Worm (Caenorhabditis elegans) whole organism, L3 larva: ENCODE data around the gene R11D1.13.

Experiments
- egl-27 ChIP-seq: sonication (generic microtip); optimal IDR thresholded peaks from 4 replicates; lab custom pipeline; 2017; ENCODE audit warnings: missing biosample characterization, missing genetic modification reagents, missing genetic modification characterization
- lin-15B ChIP-seq: fragments of 150-350 bp; optimal IDR thresholded peaks from 2 replicates; lab custom pipeline; 2014; ENCODE audit warnings: missing biosample characterization, missing genetic modification characterization
- mdl-1 ChIP-seq: fragments of 150-350 bp; optimal IDR thresholded peaks from 2 replicates; lab custom pipeline; 2014; ENCODE audit warnings: missing biosample characterization, missing genetic modification characterization
- mml-1 ChIP-seq: fragments of 150-350 bp; sonication (generic microtip); optimal IDR thresholded peaks from 3 replicates; lab custom pipeline; 2014; ENCODE audit warnings: missing biosample characterization, missing genetic modification characterization
- nhr-77 ChIP-seq: fragments of 150-350 bp; optimal IDR thresholded peaks from 2 replicates; lab custom pipeline; 2014; ENCODE audit warnings: missing biosample characterization, missing genetic modification characterization
- snpc-4 ChIP-seq: fragments of 150-350 bp; optimal IDR thresholded peaks from 2 replicates; lab custom pipeline; 2014; ENCODE audit warnings: missing biosample characterization, missing genetic modification characterization

ce11 chrV:12773852-12774251 is 46.9 kb downstream of the R11D1.13 start:
- no peak for TF ChIP-seq mdl-1 (tag; lab: Kevin White, UChicago)
- no peak for TF ChIP-seq lin-15B (tag; lab: Kevin White, UChicago)
- TF ChIP-seq mml-1 (tag; lab: Kevin White, UChicago) = no peak
- TF ChIP-seq snpc-4 = no peak
- TF ChIP-seq egl-27 (tag; lab: Kevin White, UChicago) = no peak
- no peak for TF ChIP-seq nhr-77 (tag; lab: Kevin White, UChicago)
